Fruit fly (Drosophila melanogaster): ENCODE results near the gene TM9SF2.

The TM9SF2 gene

dm6 chr2L:20776940-20777502 lies 42.9 kb upstream of the TM9SF2 start:
- TF ChIP-seq Sox15 (GFP tag; optimal IDR thresholded peaks at IDR 0.05) (no peak), ss (GFP tag; optimal IDR thresholded peaks at IDR 0.05) (peak; percentile 5 to 95)

- no peak for TF ChIP-seq Gug (GFP tag; IDR thresholded peaks at IDR 0.05)
These were observed 41.8 kb upstream of the TM9SF2 start for dm6 chr2L:20775941-20776340.

- TF ChIP-seq svp (GFP tag) (no peak), fkh (GFP tag; optimal IDR thresholded peaks at IDR 0.05) (peak; percentile 27)
These were observed 40.4 kb upstream of the TM9SF2 start for dm6 chr2L:20774464-20774863.

- TF ChIP-seq cyc (GFP tag; optimal IDR thresholded peaks at IDR 0.05): no peak
- TF ChIP-seq Eip78C (GFP tag): no peak
- TF ChIP-seq Lpt (GFP tag; optimal IDR thresholded peaks at IDR 0.05): no peak
- peak; percentile 2 for TF ChIP-seq fkh (GFP tag; optimal IDR thresholded peaks at IDR 0.05)
- TF ChIP-seq pdm3 (GFP tag; optimal IDR thresholded peaks at IDR 0.05): no peak
These were observed 39.4 kb upstream of the TM9SF2 start for dm6 chr2L:20773453-20774054.

- peak; percentile 66 for TF ChIP-seq CG34406 (GFP tag; optimal IDR thresholded peaks at IDR 0.05)
- no peak for TF ChIP-seq Hr39 (GFP tag; optimal IDR thresholded peaks at IDR 0.05)
- no peak for TF ChIP-seq Ets96B (tag; optimal IDR thresholded peaks at IDR 0.05)
- no peak for TF ChIP-seq CG10631 (GFP tag; optimal IDR thresholded peaks at IDR 0.05)
- peak; percentile 25 for TF ChIP-seq net (GFP tag; optimal IDR thresholded peaks at IDR 0.05)
- TF ChIP-seq esn (GFP tag; optimal IDR thresholded peaks at IDR 0.05): peak; percentile 66
- peak; percentile 41 for TF ChIP-seq CG6792 (GFP tag; optimal IDR thresholded peaks at IDR 0.05)
- no peak for TF ChIP-seq fd59A (GFP tag; optimal IDR thresholded peaks at IDR 0.05)
- peak in 1 of 2 experiments; percentile 16 for TF ChIP-seq salr (GFP tag; optimal IDR thresholded peaks at IDR 0.05)
- peak in 1 of 2 experiments; percentile 64 for TF ChIP-seq ss (GFP tag; optimal IDR thresholded peaks at IDR 0.05)
- peak; percentile 14 for TF ChIP-seq CG31627 (GFP tag; optimal IDR thresholded peaks at IDR 0.05)
- no peak for TF ChIP-seq CG3032 (tag; optimal IDR thresholded peaks at IDR 0.05)
- peak; percentile 42 for TF ChIP-seq acj6 (GFP tag; optimal IDR thresholded peaks at IDR 0.05)
- TF ChIP-seq Hr38 (GFP tag; optimal IDR thresholded peaks at IDR 0.05): no peak
- TF ChIP-seq CG8632 (GFP tag; optimal IDR thresholded peaks at IDR 0.05): peak; percentile 35
- TF ChIP-seq CG1621 (tag; optimal IDR thresholded peaks at IDR 0.05): peak; percentile 18
- TF ChIP-seq CG11762 (GFP tag; optimal IDR thresholded peaks at IDR 0.05; ENCODE audit: insufficient read depth): peak; percentile 51
- no peak for TF ChIP-seq CG4318 (GFP tag; optimal IDR thresholded peaks at IDR 0.05)
- no peak for TF ChIP-seq Ets21C (GFP tag; optimal IDR thresholded peaks at IDR 0.05)
- peak; percentile 37 for TF ChIP-seq cyc (GFP tag; optimal IDR thresholded peaks at IDR 0.05)
- TF ChIP-seq Sox102F (GFP tag; optimal IDR thresholded peaks at IDR 0.05): peak; percentile 28
- TF ChIP-seq topi (GFP tag; optimal IDR thresholded peaks at IDR 0.05): no peak
- no peak for TF ChIP-seq CG32006 (GFP tag; optimal IDR thresholded peaks at IDR 0.05)
- TF ChIP-seq CG8319 (GFP tag; optimal IDR thresholded peaks at IDR 0.05): peak; percentile 39
- peak; percentile 14 for TF ChIP-seq Sox14 (GFP tag; optimal IDR thresholded peaks at IDR 0.05)
- peak; percentile 22 for TF ChIP-seq pdm3 (GFP tag; optimal IDR thresholded peaks at IDR 0.05)
- peak; percentile 52 for TF ChIP-seq fkh (GFP tag; optimal IDR thresholded peaks at IDR 0.05)
- TF ChIP-seq CG8119 (GFP tag; IDR thresholded peaks at IDR 0.05): peak; percentile 44; the same call in 1 of the 3 replicates
- TF ChIP-seq lz (GFP tag; optimal IDR thresholded peaks at IDR 0.05): peak; percentile 50
- peak; percentile 23 for TF ChIP-seq CG16779 (tag; optimal IDR thresholded peaks at IDR 0.05)
- no peak for TF ChIP-seq dsx (GFP tag; optimal IDR thresholded peaks at IDR 0.05; ENCODE audit: poor library complexity, severe bottlenecking)
- TF ChIP-seq Lpt (GFP tag; optimal IDR thresholded peaks at IDR 0.05): no peak
- no peak for TF ChIP-seq CG11902 (GFP tag; optimal IDR thresholded peaks at IDR 0.05)
- TF ChIP-seq CG3919 (GFP tag; optimal IDR thresholded peaks at IDR 0.05): peak; percentile 72
- peak; percentile 86 for TF ChIP-seq CG6163 (GFP tag; IDR thresholded peaks at IDR 0.05)
- TF ChIP-seq Blimp-1 (GFP tag; optimal IDR thresholded peaks at IDR 0.05): peak; percentile 11
- TF ChIP-seq eg (GFP tag; IDR thresholded peaks at IDR 0.05): peak; percentile 57; the same call in 1 of the 3 replicates
These were observed 36.2 kb upstream of the TM9SF2 start, which contains the start of gene cad for dm6 chr2L:20770242-20770769. TSS of gene cad (plus strand) at chr2L:20770731.

Measured in whole organism, prepupa.